Fruit fly (Drosophila melanogaster) whole organism, embryonic: Measurements from ENCODE around the gene cold.

Source experiments
- Aef1 ChIP-seq: fragments of 200-800 bp; sonication (Bioruptor generic); IDR thresholded peaks from 3 replicates; pipeline ENCODE4 v1.3.6; 2022; ENCODE audit warnings: missing biosample characterization, missing genetic modification characterization
- CG10147 ChIP-seq: fragments of 200-800 bp; sonication (Bioruptor generic); optimal IDR thresholded peaks from 2 replicates; lab custom pipeline; 2019; ENCODE audit warnings: missing biosample characterization, mild to moderate bottlenecking, missing genetic modification characterization, moderate library complexity
- CG10274 ChIP-seq: fragments of 200-800 bp; sonication (Bioruptor generic); optimal IDR thresholded peaks from 3 replicates; lab custom pipeline; 2017; ENCODE audit warnings: missing biosample characterization, mild to moderate bottlenecking, missing genetic modification characterization
- CG10654 ChIP-seq: fragments of 200-800 bp; sonication (Bioruptor generic); optimal IDR thresholded peaks from 2 replicates; lab custom pipeline; 2016; ENCODE audit warnings: missing biosample characterization, missing genetic modification characterization
- CG11247 ChIP-seq: fragments of 200-800 bp; sonication (Bioruptor generic); IDR thresholded peaks from 2 replicates; pipeline ENCODE4 v1.3.6; 2022; ENCODE audit warnings: missing biosample characterization, missing genetic modification characterization
- CG11398 ChIP-seq: fragments of 200-800 bp; sonication (Bioruptor generic); optimal IDR thresholded peaks from 2 replicates; lab custom pipeline; 2016; ENCODE audit warnings: missing biosample characterization, missing genetic modification characterization
- CG11695 ChIP-seq: fragments of 200-800 bp; sonication (Bioruptor generic); IDR thresholded peaks from 3 replicates; pipeline ENCODE4 v1.3.6; 2022; ENCODE audit warnings: missing biosample characterization, missing genetic modification characterization
- CG12155 ChIP-seq: fragments of 200-800 bp; sonication (Bioruptor generic); optimal IDR thresholded peaks from 3 replicates; lab custom pipeline; 2016; ENCODE audit warnings: missing biosample characterization, missing genetic modification characterization
- CG13775 ChIP-seq: fragments of 200-800 bp; sonication (Bioruptor generic); optimal IDR thresholded peaks from 3 replicates; lab custom pipeline; 2017; ENCODE audit warnings: missing biosample characterization, mild to moderate bottlenecking, missing genetic modification characterization
- CG14014 ChIP-seq: fragments of 200-800 bp; sonication (Bioruptor generic); IDR thresholded peaks from 2 replicates; pipeline ENCODE4 v1.3.6; 2022; ENCODE audit warnings: missing biosample characterization, missing genetic modification characterization
- CG14860 ChIP-seq: fragments of 200-800 bp; sonication (Bioruptor generic); IDR thresholded peaks from 3 replicates; pipeline ENCODE4 v1.3.6; 2022; ENCODE audit warnings: missing biosample characterization, missing genetic modification characterization; ENCODE audit not compliant: partially characterized antibody
- CG16815 ChIP-seq: fragments of 200-800 bp; sonication (Bioruptor generic); optimal IDR thresholded peaks from 3 replicates; lab custom pipeline; 2017; ENCODE audit warnings: missing biosample characterization, mild to moderate bottlenecking, missing genetic modification characterization
- CG17802 ChIP-seq: fragments of 200-800 bp; sonication (Bioruptor generic); optimal IDR thresholded peaks from 2 replicates; lab custom pipeline; 2018; ENCODE audit warnings: missing biosample characterization, mild to moderate bottlenecking, missing genetic modification characterization, moderate library complexity
- CG18599 ChIP-seq: fragments of 200-800 bp; sonication (Bioruptor generic); optimal IDR thresholded peaks from 3 replicates; lab custom pipeline; 2017; ENCODE audit warnings: missing biosample characterization, missing genetic modification characterization, mild to moderate bottlenecking, moderate library complexity, missing genetic modification reagents
- CG3065 ChIP-seq: fragments of 200-800 bp; sonication (Bioruptor generic); optimal IDR thresholded peaks from 2 replicates; lab custom pipeline; 2016; ENCODE audit warnings: missing biosample characterization, missing genetic modification characterization
- CG3838 ChIP-seq: fragments of 200-800 bp; sonication (Bioruptor generic); optimal IDR thresholded peaks from 3 replicates; lab custom pipeline; 2016; ENCODE audit warnings: missing biosample characterization, missing genetic modification characterization
- CG7839 ChIP-seq: fragments of 200-800 bp; sonication (Bioruptor generic); optimal IDR thresholded peaks from 3 replicates; lab custom pipeline; 2018; ENCODE audit warnings: missing biosample characterization, mild to moderate bottlenecking, missing genetic modification characterization, moderate library complexity
- CG8478 ChIP-seq: fragments of >200 bp; optimal IDR thresholded peaks from 2 replicates; lab custom pipeline; 2018
- CG9437 ChIP-seq: fragments of 200-800 bp; sonication (Bioruptor generic); optimal IDR thresholded peaks from 2 replicates; lab custom pipeline; 2018; ENCODE audit warnings: missing biosample characterization, mild to moderate bottlenecking, missing genetic modification characterization
- CG9797 ChIP-seq: fragments of 200-800 bp; sonication (Bioruptor generic); optimal IDR thresholded peaks from 3 replicates; lab custom pipeline; 2018; ENCODE audit warnings: missing biosample characterization, mild to moderate bottlenecking, missing genetic modification characterization
- CG9876 ChIP-seq: fragments of 200-800 bp; sonication (Bioruptor generic); optimal IDR thresholded peaks from 2 replicates; lab custom pipeline; 2016; ENCODE audit warnings: missing biosample characterization, missing genetic modification characterization
- D19A ChIP-seq: fragments of 200-800 bp; optimal IDR thresholded peaks from 3 replicates; lab custom pipeline; 2019; ENCODE audit warnings: missing biosample characterization, mild to moderate bottlenecking, missing genetic modification characterization, moderate library complexity
- Dll ChIP-seq: fragments of 200-800 bp; sonication (Bioruptor generic); IDR thresholded peaks from 4 replicates; pipeline ENCODE4 v1.3.6; 2022; ENCODE audit warnings: missing biosample characterization, missing genetic modification characterization; ENCODE audit not compliant: partially characterized antibody
- GATAe ChIP-seq: fragments of 200-800 bp; sonication (Bioruptor generic); conservative IDR thresholded peaks from 2 replicates; pipeline ENCODE4 v1.3.6; 2022; ENCODE audit warnings: missing biosample characterization, missing genetic modification characterization
- Hand ChIP-seq: fragments of 200-800 bp; sonication (Bioruptor generic); optimal IDR thresholded peaks from 2 replicates; lab custom pipeline; 2017; ENCODE audit warnings: mild to moderate bottlenecking, missing biosample characterization, missing genetic modification reagents, missing genetic modification characterization
- Hsf ChIP-seq: fragments of 200-800 bp; sonication (Bioruptor generic); optimal IDR thresholded peaks from 3 replicates; lab custom pipeline; 2016; ENCODE audit warnings: missing biosample characterization, missing genetic modification characterization
- NC2α ChIP-seq: fragments of 200-800 bp; sonication (Bioruptor generic); optimal IDR thresholded peaks from 2 replicates; lab custom pipeline; 2016; ENCODE audit warnings: missing biosample characterization, missing genetic modification characterization
- Nf-YB ChIP-seq: fragments of 200-800 bp; sonication (Bioruptor generic); optimal IDR thresholded peaks from 3 replicates; lab custom pipeline; 2019; ENCODE audit warnings: missing biosample characterization, mild to moderate bottlenecking, missing genetic modification characterization, moderate library complexity
- Nf-YC ChIP-seq: fragments of 200-800 bp; optimal IDR thresholded peaks from 3 replicates; lab custom pipeline; 2019; ENCODE audit warnings: missing biosample characterization, mild to moderate bottlenecking, missing genetic modification characterization, moderate library complexity
- NfI ChIP-seq: fragments of 200-800 bp; sonication (Bioruptor generic); optimal IDR thresholded peaks from 3 replicates; lab custom pipeline; 2018; ENCODE audit warnings: missing biosample characterization, mild to moderate bottlenecking, missing genetic modification characterization, moderate library complexity
- Sox102F ChIP-seq: fragments of 200-800 bp; sonication (Bioruptor generic); optimal IDR thresholded peaks from 2 replicates; lab custom pipeline; 2018; ENCODE audit warnings: missing biosample characterization, mild to moderate bottlenecking, missing genetic modification characterization, moderate library complexity
- Stat92E ChIP-seq, 3 experiments: fragments of >200 bp in 2 of 3; fragments of 200-800 bp in 1 of 3; sonication (Bioruptor generic) in 1 of 3; optimal IDR thresholded peaks; 2 replicates each; lab custom pipeline; 2017 to 2019; ENCODE audit warnings: missing biosample characterization in 3 of 3, missing genetic modification characterization in 3 of 3, mild to moderate bottlenecking in 1 of 3, moderate library complexity in 1 of 3
- Taf1 ChIP-seq: fragments of 200-800 bp; sonication (Bioruptor generic); IDR thresholded peaks from 2 replicates; pipeline ENCODE4 v1.3.6; 2022; ENCODE audit warnings: missing biosample characterization, missing genetic modification characterization
- Usf ChIP-seq: fragments of 200-800 bp; sonication (Bioruptor generic); optimal IDR thresholded peaks from 2 replicates; lab custom pipeline; 2017; ENCODE audit warnings: missing genotype, missing biosample characterization, missing genetic modification characterization
- Xbp1 ChIP-seq: fragments of 200-800 bp; sonication (Bioruptor generic); optimal IDR thresholded peaks from 3 replicates; lab custom pipeline; 2016; ENCODE audit warnings: missing biosample characterization, mild to moderate bottlenecking, missing genetic modification characterization
- abd-A ChIP-seq: fragments of 200-800 bp; sonication (Bioruptor generic); optimal IDR thresholded peaks from 3 replicates; lab custom pipeline; 2019; ENCODE audit warnings: missing biosample characterization, mild to moderate bottlenecking, missing genetic modification characterization, moderate library complexity
- bbx ChIP-seq: fragments of 200-800 bp; sonication (Bioruptor generic); IDR thresholded peaks from 2 replicates; pipeline ENCODE4 v1.3.6; 2022; ENCODE audit warnings: missing biosample characterization, missing genetic modification characterization; ENCODE audit not compliant: partially characterized antibody
- cg ChIP-seq: fragments of 200-800 bp; sonication (Bioruptor generic); optimal IDR thresholded peaks from 3 replicates; lab custom pipeline; 2019; ENCODE audit warnings: missing biosample characterization, mild to moderate bottlenecking, missing genetic modification characterization, moderate library complexity
- dysf ChIP-seq: fragments of 200-800 bp; sonication (Bioruptor generic); IDR thresholded peaks from 3 replicates; pipeline ENCODE4 v1.3.6; 2022; ENCODE audit warnings: missing biosample characterization, missing genetic modification characterization
- eyg ChIP-seq: fragments of 200-800 bp; sonication (Bioruptor generic); optimal IDR thresholded peaks from 3 replicates; lab custom pipeline; 2016; ENCODE audit warnings: missing biosample characterization, missing genetic modification characterization
- gcm2 ChIP-seq: fragments of 200-800 bp; sonication (Bioruptor generic); optimal IDR thresholded peaks from 2 replicates; lab custom pipeline; 2016; ENCODE audit warnings: missing biosample characterization, missing genetic modification characterization
- gem ChIP-seq: fragments of 200-800 bp; sonication (Bioruptor generic); optimal IDR thresholded peaks from 2 replicates; lab custom pipeline; 2019; ENCODE audit warnings: missing biosample characterization, mild to moderate bottlenecking, missing genetic modification characterization, moderate library complexity
- inv ChIP-seq: fragments of 200-800 bp; sonication (Bioruptor generic); IDR thresholded peaks from 2 replicates; pipeline ENCODE4 v1.3.6; 2022; ENCODE audit warnings: missing biosample characterization, missing genetic modification characterization; ENCODE audit not compliant: partially characterized antibody
- jumu ChIP-seq: fragments of 200-800 bp; sonication (Bioruptor generic); optimal IDR thresholded peaks from 3 replicates; lab custom pipeline; 2016; ENCODE audit warnings: missing biosample characterization, missing genetic modification characterization
- knrl ChIP-seq: fragments of 200-800 bp; sonication (Bioruptor generic); IDR thresholded peaks from 3 replicates; pipeline ENCODE4 v1.3.6; 2022; ENCODE audit warnings: missing biosample characterization, missing genetic modification characterization; ENCODE audit not compliant: partially characterized antibody
- otp ChIP-seq: fragments of 200-800 bp; sonication (Bioruptor generic); IDR thresholded peaks from 3 replicates; pipeline ENCODE4, ENCODE4 v1.3.6; 2022; ENCODE audit warnings: missing biosample characterization, missing genetic modification characterization
- pros ChIP-seq: fragments of 200-800 bp; sonication (Bioruptor generic); optimal IDR thresholded peaks from 3 replicates; lab custom pipeline; 2019; ENCODE audit warnings: missing biosample characterization, mild to moderate bottlenecking, missing genetic modification characterization, moderate library complexity
- pzg ChIP-seq: fragments of 200-800 bp; sonication (Bioruptor generic); optimal IDR thresholded peaks from 3 replicates; lab custom pipeline; 2018; ENCODE audit warnings: missing biosample characterization, mild to moderate bottlenecking, missing genetic modification characterization, moderate library complexity
- sens-2 ChIP-seq: fragments of 200-800 bp; sonication (Bioruptor generic); IDR thresholded peaks from 2 replicates; pipeline ENCODE4 v1.3.6; 2022; ENCODE audit warnings: missing biosample characterization, missing genetic modification characterization

The cold gene

DNA sequence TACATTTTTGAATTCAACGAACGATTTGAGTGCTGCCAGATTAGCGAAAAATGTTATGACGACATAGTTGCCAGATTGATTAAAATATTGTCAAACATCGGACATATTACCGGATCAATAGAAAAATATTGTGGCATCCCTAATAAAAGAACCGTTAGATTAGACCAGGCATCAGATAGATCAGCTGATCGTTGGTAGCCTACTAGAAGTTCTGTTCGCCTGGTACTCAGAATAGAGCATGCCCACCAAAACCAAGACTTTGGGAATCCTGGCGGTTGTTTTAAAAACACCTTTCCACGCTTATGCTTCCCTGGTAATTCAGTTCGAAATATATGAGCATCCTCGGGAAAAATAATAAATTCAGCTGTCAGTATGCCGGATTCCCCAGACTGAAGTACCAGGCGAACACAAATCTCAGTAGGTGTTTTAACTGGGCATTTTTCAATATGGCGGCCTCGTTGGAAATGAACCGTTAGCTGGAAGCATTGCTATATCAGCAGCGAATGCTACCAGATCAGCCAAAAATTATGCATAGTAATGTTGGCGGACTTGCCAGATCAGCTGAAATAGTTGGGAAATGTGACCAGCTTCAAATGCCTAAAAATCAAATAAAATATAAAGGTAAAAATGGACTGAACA is 33.4 kb upstream of the cold start (continued):
- TF ChIP-seq CG12155 (GFP tag; lab: Kevin White, UChicago) (no peak), Usf (no peak), gem (no peak), Hsf (GFP tag; lab: Kevin White, UChicago) (no peak), CG13775 (no peak), cg (GFP tag; lab: Kevin White, UChicago) (peak; percentile 21), eyg (GFP tag; lab: Kevin White, UChicago) (no peak), Nf-YC (tag; lab: Kevin White, UChicago) (peak; percentile 56), Taf1 (no peak), bbx (GFP tag; lab: Robert Waterston, UW) (peak; percentile 75), CG3065 (GFP tag; lab: Kevin White, UChicago) (no peak), CG16815 (GFP tag; lab: Kevin White, UChicago) (no peak), Stat92E (GFP tag; optimal IDR thresholded peaks at IDR 0.05; lab: Kevin White, UChicago) (peak in 1 of 3 experiments; percentile 97), CG8478 (lab: Kevin White, UChicago) (no peak), jumu (GFP tag; lab: Kevin White, UChicago) (peak; percentile 3), Xbp1 (GFP tag; lab: Kevin White, UChicago) (peak; percentile 25), CG14014 (no peak), abd-A (tag; lab: Kevin White, UChicago) (peak; percentile 95), Sox102F (GFP tag; lab: Kevin White, UChicago) (no peak), sens-2 (GFP tag; lab: Robert Waterston, UW) (no peak), CG18599 (GFP tag; lab: Kevin White, UChicago) (no peak), Hand (GFP tag; lab: Kevin White, UChicago) (no peak), CG11695 (no peak), CG11398 (peak; percentile 36), Dll (peak; percentile 77; the same call in 3 of the 4 replicates), CG9437 (GFP tag; lab: Kevin White, UChicago) (no peak), NC2α (GFP tag; lab: Kevin White, UChicago) (no peak), CG7839 (tag; lab: Kevin White, UChicago) (peak; percentile 1), knrl (GFP tag; lab: Robert Waterston, UW) (peak; percentile 55; the same call in 2 of the 3 replicates), GATAe (GFP tag; lab: Robert Waterston, UW) (no peak), CG9797 (GFP tag; lab: Kevin White, UChicago) (peak; percentile 85), gcm2 (GFP tag; lab: Kevin White, UChicago) (no peak), D19A (tag; lab: Kevin White, UChicago) (peak; percentile 8), pros (GFP tag; lab: Kevin White, UChicago) (peak; percentile 93), Aef1 (GFP tag; lab: Robert Waterston, UW) (no peak), dysf (GFP tag; lab: Robert Waterston, UW) (0 out of 3 replicates have a peak, but pooled peaks have one; percentile 25), Nf-YB (GFP tag; lab: Kevin White, UChicago) (peak; percentile 43), CG3838 (GFP tag; lab: Kevin White, UChicago) (no peak), pzg (peak; percentile 55), otp (GFP tag; lab: Robert Waterston, UW) (no peak; the same call in 2 of the 3 replicates), CG14860 (peak; percentile 62; the same call in 2 of the 3 replicates), CG10654 (GFP tag; lab: Kevin White, UChicago) (no peak), CG17802 (no peak), CG9876 (no peak), CG10147 (GFP tag; lab: Kevin White, UChicago) (peak; percentile 16), inv (GFP tag; lab: Robert Waterston, UW) (no peak; the same call in 1 of the 2 replicates), CG10274 (GFP tag; lab: Kevin White, UChicago) (no peak), CG11247 (GFP tag; lab: Robert Waterston, UW) (no peak), NfI (GFP tag; lab: Kevin White, UChicago) (peak; percentile 19)
